Worm (Caenorhabditis elegans) whole organism, L4 larva: ENCODE measurements around the gene unc-27.

ENCODE experiments used
- D1046.2 ChIP-seq: fragments of 200-800 bp; sonication (Bioruptor generic); IDR thresholded peaks from 2 replicates; pipeline ENCODE4 v1.3.6; 2022; ENCODE audit warnings: missing genetic modification characterization, missing compliant biosample characterization
- F44E2.7 ChIP-seq: fragments of 200-800 bp; sonication (Bioruptor generic); IDR thresholded peaks from 2 replicates; pipeline ENCODE4 v2.1.2; 2022; ENCODE audit warnings: missing genetic modification characterization, missing compliant biosample characterization
- F49E8.2 ChIP-seq: sonication (generic microtip); optimal IDR thresholded peaks from 2 replicates; lab custom pipeline; 2016; ENCODE audit warnings: missing compliant biosample characterization, mild to moderate bottlenecking, missing genetic modification characterization, borderline replicate concordance
- T20F7.1 ChIP-seq: fragments of 200-800 bp; sonication (Bioruptor generic); optimal IDR thresholded peaks from 2 replicates; lab custom pipeline; 2018; ENCODE audit warnings: mild to moderate bottlenecking, missing genetic modification characterization, missing compliant biosample characterization
- T26A8.4 ChIP-seq: fragments of 200-800 bp; sonication (Bioruptor generic); IDR thresholded peaks from 2 replicates; pipeline ENCODE4 v1.3.6; 2022; ENCODE audit warnings: missing genetic modification characterization, missing compliant biosample characterization
- Y105C5A.15 ChIP-seq: fragments of 200-800 bp; sonication (Bioruptor generic); IDR thresholded peaks from 2 replicates; pipeline ENCODE4 v1.3.6; 2022; ENCODE audit warnings: missing genetic modification characterization, missing compliant biosample characterization
- Y48G9A.11 ChIP-seq: fragments of 200-800 bp; sonication (Bioruptor generic); IDR thresholded peaks from 2 replicates; pipeline ENCODE4 v1.3.6; 2022; ENCODE audit warnings: missing genetic modification reagents, missing genetic modification characterization, missing compliant biosample characterization
- aha-1 ChIP-seq: fragments of 150-350 bp; peaks from one replicate; lab custom pipeline; 2014; ENCODE audit warnings: missing biosample characterization, missing genetic modification characterization
- arid-1 ChIP-seq: fragments of 200-800 bp; sonication (Bioruptor generic); conservative IDR thresholded peaks from 2 replicates; pipeline ENCODE4 v1.3.6; 2022; ENCODE audit warnings: missing genetic modification reagents, missing genetic modification characterization, missing compliant biosample characterization
- ceh-20 ChIP-seq: fragments of 200-800 bp; sonication (Bioruptor generic); IDR thresholded peaks from 2 replicates; pipeline ENCODE4 v1.3.6; 2022; ENCODE audit warnings: missing genetic modification reagents, missing genetic modification characterization, missing compliant biosample characterization
- ceh-28 ChIP-seq: fragments of 150-350 bp; optimal IDR thresholded peaks from 2 replicates; lab custom pipeline; 2014; ENCODE audit warnings: missing biosample characterization, missing genetic modification reagents, missing genetic modification characterization
- ceh-32 ChIP-seq: sonication (generic microtip); optimal IDR thresholded peaks from 2 replicates; lab custom pipeline; 2016; ENCODE audit warnings: mild to moderate bottlenecking, missing genetic modification characterization, missing compliant biosample characterization; ENCODE audit not compliant: poor library complexity
- ceh-82 ChIP-seq: sonication (generic microtip); optimal IDR thresholded peaks from 2 replicates; lab custom pipeline; 2017; ENCODE audit warnings: missing biosample characterization, missing genetic modification characterization
- ces-1 ChIP-seq: fragments of 150-350 bp; sonication (generic microtip); optimal IDR thresholded peaks from 4 replicates; lab custom pipeline; 2014; ENCODE audit warnings: missing biosample characterization, missing genetic modification reagents, missing genetic modification characterization
- cey-2 ChIP-seq: sonication (generic microtip); optimal IDR thresholded peaks from 3 replicates; lab custom pipeline; 2017; ENCODE audit warnings: missing genetic modification characterization, mild to moderate bottlenecking, missing compliant biosample characterization, antibody characterized with exemption, borderline replicate concordance; ENCODE audit not compliant: insufficient read depth
- daf-12 ChIP-seq: fragments of 150-350 bp; optimal IDR thresholded peaks from 2 replicates; lab custom pipeline; 2014; ENCODE audit warnings: missing biosample characterization, missing genetic modification reagents, missing genetic modification characterization
- daf-16 ChIP-seq, 3 experiments: sonication (generic microtip); optimal IDR thresholded peaks; 2 replicates each; lab custom pipeline; 2016 to 2017; ENCODE audit warnings: missing genetic modification characterization in 3 of 3, missing genetic modification reagents in 3 of 3, mild to moderate bottlenecking in 2 of 3, missing compliant biosample characterization in 2 of 3, missing biosample characterization in 1 of 3, moderate library complexity in 1 of 3
- daf-19 ChIP-seq: fragments of 200-800 bp; sonication (Bioruptor generic); conservative IDR thresholded peaks from 2 replicates; pipeline ENCODE4 v1.3.6; 2022; ENCODE audit warnings: missing genetic modification characterization, missing compliant biosample characterization
- dmd-8 ChIP-seq: fragments of 200-800 bp; sonication (Bioruptor generic); IDR thresholded peaks from 2 replicates; pipeline ENCODE4 v1.3.6; 2022; ENCODE audit warnings: missing genetic modification characterization, missing compliant biosample characterization
- dve-1 ChIP-seq: sonication (generic microtip); optimal IDR thresholded peaks from 2 replicates; lab custom pipeline; 2017; ENCODE audit warnings: antibody characterized with exemption, mild to moderate bottlenecking, missing genetic modification characterization, missing compliant biosample characterization; ENCODE audit not compliant: insufficient read depth
- fos-1 ChIP-seq: fragments of 150-350 bp; optimal IDR thresholded peaks from 2 replicates; lab custom pipeline; 2014; ENCODE audit warnings: missing biosample characterization, missing genetic modification characterization
- hif-1 ChIP-seq, 2 experiments: sonication (generic microtip); optimal IDR thresholded peaks; 2 replicates each; lab custom pipeline; 2016 to 2017; ENCODE audit warnings: missing compliant biosample characterization in 2 of 2, missing genetic modification characterization in 2 of 2, missing genetic modification reagents in 2 of 2, missing genotype in 2 of 2, mild to moderate bottlenecking in 1 of 2
- hlh-30 ChIP-seq: sonication (generic microtip); optimal IDR thresholded peaks from 2 replicates; lab custom pipeline; 2017; ENCODE audit warnings: antibody characterized with exemption, mild to moderate bottlenecking, missing genetic modification characterization, missing compliant biosample characterization; ENCODE audit not compliant: insufficient read depth
- jun-1 ChIP-seq: fragments of 150-350 bp; optimal IDR thresholded peaks from 2 replicates; lab custom pipeline; 2014; ENCODE audit warnings: missing biosample characterization, missing genetic modification reagents, missing genetic modification characterization
- lin-1 ChIP-seq: fragments of 200-800 bp; sonication (Bioruptor generic); IDR thresholded peaks from 2 replicates; pipeline ENCODE4 v1.3.6; 2022; ENCODE audit warnings: missing genetic modification reagents, missing genetic modification characterization, missing compliant biosample characterization
- lin-29 ChIP-seq: fragments of 200-800 bp; sonication (Bioruptor generic); IDR thresholded peaks from 2 replicates; pipeline ENCODE4 v1.3.6; 2022; ENCODE audit warnings: missing genetic modification reagents, missing genetic modification characterization, missing compliant biosample characterization
- lin-38 ChIP-seq: fragments of 200-800 bp; sonication (Bioruptor generic); IDR thresholded peaks from 2 replicates; pipeline ENCODE4 v1.3.6; 2022; ENCODE audit warnings: missing genetic modification reagents, missing genetic modification characterization, missing compliant biosample characterization
- lir-3 ChIP-seq: sonication (generic microtip); optimal IDR thresholded peaks from 2 replicates; lab custom pipeline; 2016; ENCODE audit warnings: mild to moderate bottlenecking, missing genetic modification characterization, missing compliant biosample characterization
- lsy-2 ChIP-seq, 2 experiments: fragments of 150-350 bp in 1 of 2; sonication (generic microtip) in 1 of 2; optimal IDR thresholded peaks; 2 replicates each; lab custom pipeline; 2014 to 2017; ENCODE audit warnings: missing biosample characterization in 2 of 2, missing genetic modification characterization in 2 of 2
- madf-5 ChIP-seq, 2 experiments: fragments of 200-800 bp; sonication (Bioruptor generic); IDR thresholded peaks; 2 replicates each; pipeline ENCODE4 v1.3.6; 2022; ENCODE audit warnings: missing compliant biosample characterization in 2 of 2, missing genetic modification characterization in 2 of 2
- madf-9 ChIP-seq: fragments of 200-800 bp; sonication (Bioruptor generic); conservative IDR thresholded peaks from 2 replicates; pipeline ENCODE4 v1.3.6; 2022; ENCODE audit warnings: missing genetic modification reagents, missing genetic modification characterization, missing compliant biosample characterization
- mdl-1 ChIP-seq, 2 experiments: fragments of 150-350 bp in 1 of 2; sonication (generic microtip) in 1 of 2; optimal IDR thresholded peaks; 2 replicates each; lab custom pipeline; 2014 to 2017; ENCODE audit warnings: missing biosample characterization in 2 of 2, missing genetic modification characterization in 2 of 2
- mdt-29 ChIP-seq: fragments of 200-800 bp; sonication (Bioruptor generic); IDR thresholded peaks from 2 replicates; pipeline ENCODE4 v1.3.6; 2022; ENCODE audit warnings: missing genetic modification reagents, missing genetic modification characterization, missing compliant biosample characterization
- mes-2 ChIP-seq: sonication (generic microtip); optimal IDR thresholded peaks from 2 replicates; lab custom pipeline; 2016; ENCODE audit warnings: missing genotype, mild to moderate bottlenecking, missing genetic modification characterization, missing compliant biosample characterization; ENCODE audit not compliant: poor library complexity, severe bottlenecking
- nhr-10 ChIP-seq: fragments of 150-350 bp; optimal IDR thresholded peaks from 2 replicates; lab custom pipeline; 2014; ENCODE audit warnings: missing biosample characterization, missing genetic modification characterization
- nhr-11 ChIP-seq: fragments of 150-350 bp; optimal IDR thresholded peaks from 2 replicates; lab custom pipeline; 2014; ENCODE audit warnings: missing biosample characterization, missing genetic modification characterization
- nhr-111 ChIP-seq: fragments of 200-800 bp; sonication (Bioruptor generic); optimal IDR thresholded peaks from 2 replicates; lab custom pipeline; 2018; ENCODE audit warnings: mild to moderate bottlenecking, missing genetic modification characterization, missing compliant biosample characterization
- nhr-25 ChIP-seq: sonication (generic microtip); optimal IDR thresholded peaks from 2 replicates; lab custom pipeline; 2017; ENCODE audit warnings: missing genetic modification characterization, mild to moderate bottlenecking, missing compliant biosample characterization, antibody characterized with exemption, moderate library complexity, borderline replicate concordance; ENCODE audit not compliant: insufficient read depth
- nhr-28 ChIP-seq: fragments of 150-350 bp; optimal IDR thresholded peaks from 2 replicates; lab custom pipeline; 2014; ENCODE audit warnings: missing biosample characterization, missing genetic modification characterization
- nhr-41 ChIP-seq: fragments of 200-800 bp; sonication (Bioruptor generic); IDR thresholded peaks from 2 replicates; pipeline ENCODE4 v1.3.6; 2022; ENCODE audit warnings: missing genetic modification reagents, missing genetic modification characterization, missing compliant biosample characterization
- nhr-42 ChIP-seq: fragments of 200-800 bp; sonication (Bioruptor generic); IDR thresholded peaks from 2 replicates; pipeline ENCODE4 v1.3.6; 2022; ENCODE audit warnings: missing genetic modification characterization, missing compliant biosample characterization
- nhr-48 ChIP-seq: sonication (generic microtip); optimal IDR thresholded peaks from 2 replicates; lab custom pipeline; 2016; ENCODE audit warnings: mild to moderate bottlenecking, missing genetic modification characterization, missing compliant biosample characterization
- nhr-6 ChIP-seq: fragments of 150-350 bp; optimal IDR thresholded peaks from 2 replicates; lab custom pipeline; 2014; ENCODE audit warnings: missing biosample characterization, missing genetic modification characterization
- php-3 ChIP-seq: fragments of 200-800 bp; sonication (Bioruptor generic); IDR thresholded peaks from 2 replicates; pipeline ENCODE4 v1.3.6; 2022; ENCODE audit warnings: missing genetic modification reagents, missing genetic modification characterization, missing compliant biosample characterization
- sdz-12 ChIP-seq: fragments of 200-800 bp; sonication (Bioruptor generic); optimal IDR thresholded peaks from 2 replicates; lab custom pipeline; 2018; ENCODE audit warnings: mild to moderate bottlenecking, missing genetic modification characterization, missing compliant biosample characterization
- snpc-4 ChIP-seq: fragments of 150-350 bp; optimal IDR thresholded peaks from 2 replicates; lab custom pipeline; 2014; ENCODE audit warnings: missing biosample characterization, missing genetic modification characterization
- tag-97 ChIP-seq: fragments of 200-800 bp; sonication (Bioruptor generic); IDR thresholded peaks from 2 replicates; pipeline ENCODE4 v1.3.6; 2022; ENCODE audit warnings: missing genetic modification characterization, missing compliant biosample characterization
- zag-1 ChIP-seq: fragments of 150-350 bp; optimal IDR thresholded peaks from 2 replicates; lab custom pipeline; 2014; ENCODE audit warnings: missing biosample characterization, missing genetic modification characterization
- zfp-2 ChIP-seq: sonication (generic microtip); optimal IDR thresholded peaks from 2 replicates; lab custom pipeline; 2016; ENCODE audit warnings: mild to moderate bottlenecking, missing genetic modification characterization, missing compliant biosample characterization
- zfp-3 ChIP-seq: fragments of 200-800 bp; sonication (Bioruptor generic); conservative IDR thresholded peaks from 2 replicates; pipeline ENCODE4 v1.3.6; 2022; ENCODE audit warnings: missing genetic modification reagents, missing genetic modification characterization, missing compliant biosample characterization
- ztf-11 ChIP-seq: fragments of 150-350 bp; optimal IDR thresholded peaks from 2 replicates; lab custom pipeline; 2014; ENCODE audit warnings: missing biosample characterization, missing genetic modification characterization

Gene unc-27

DNA sequence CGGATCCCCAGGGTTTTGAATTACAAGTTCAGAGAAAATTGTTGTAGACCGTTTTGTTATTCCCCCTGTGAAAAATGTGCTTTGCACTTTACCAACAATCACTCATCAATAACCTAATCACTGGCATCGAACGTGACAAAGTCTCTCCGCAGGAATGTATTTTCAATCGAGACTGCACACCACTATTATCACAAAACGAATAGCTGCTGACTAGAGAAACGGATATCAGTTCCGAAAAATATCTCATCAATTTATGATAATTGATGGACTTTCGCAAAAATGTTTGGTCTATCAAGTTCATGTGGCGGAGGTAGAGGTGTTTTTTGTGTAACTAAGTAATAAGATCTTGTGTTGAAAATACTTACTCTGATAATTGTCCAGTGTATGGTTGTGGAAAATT is 28.2 kb upstream of the unc-27 start:
- TF ChIP-seq daf-16 (GFP tag; optimal IDR thresholded peaks at IDR 0.05; lab: Kevin White, UChicago), result peak in 1 of 2 experiments; percentile 58
- peak; percentile 41 for TF ChIP-seq daf-16 (tag; optimal IDR thresholded peaks at IDR 0.05; lab: Kevin White, UChicago)
- peak; percentile 31 for TF ChIP-seq dve-1
- no peak for TF ChIP-seq daf-19 (GFP tag; lab: Robert Waterston, UW)
- no peak for TF ChIP-seq ceh-28 (tag; lab: Kevin White, UChicago)
- no peak for TF ChIP-seq ces-1 (GFP tag; lab: Kevin White, UChicago)
- TF ChIP-seq lin-1 (GFP tag; lab: Robert Waterston, UW), result no peak
- TF ChIP-seq jun-1, result no peak
- TF ChIP-seq nhr-41 (GFP tag; lab: Robert Waterston, UW), result no peak
- no peak for TF ChIP-seq cey-2 (tag; lab: Kevin White, UChicago)
- TF ChIP-seq mdt-29, result no peak
- TF ChIP-seq madf-5 (GFP tag; IDR thresholded peaks at IDR 0.05; lab: Robert Waterston, UW), result no peak
- no peak for TF ChIP-seq fos-1
- TF ChIP-seq tag-97 (GFP tag; lab: Robert Waterston, UW), result no peak
- TF ChIP-seq ceh-82 (tag; lab: Kevin White, UChicago), result no peak
- TF ChIP-seq F44E2.7 (GFP tag; lab: Robert Waterston, UW), result no peak
- no peak for TF ChIP-seq nhr-25
- no peak for TF ChIP-seq F49E8.2 (tag; lab: Kevin White, UChicago)
- no peak for TF ChIP-seq sdz-12
- peak; percentile 42 for TF ChIP-seq nhr-10
- no peak for TF ChIP-seq lir-3 (tag; lab: Kevin White, UChicago)
- no peak for TF ChIP-seq ztf-11 (tag; lab: Kevin White, UChicago)
- no peak for TF ChIP-seq aha-1 (tag; lab: Kevin White, UChicago)
- TF ChIP-seq Y105C5A.15 (GFP tag; lab: Robert Waterston, UW), result no peak
- no peak for TF ChIP-seq lsy-2 (tag; optimal IDR thresholded peaks at IDR 0.05; lab: Kevin White, UChicago)
- TF ChIP-seq daf-12, result no peak
- no peak for TF ChIP-seq nhr-11 (tag; lab: Kevin White, UChicago)
- no peak for TF ChIP-seq dmd-8 (GFP tag; lab: Robert Waterston, UW)
- no peak for TF ChIP-seq nhr-111
- no peak for TF ChIP-seq lin-38 (GFP tag; lab: Robert Waterston, UW)
- TF ChIP-seq mdl-1 (tag; optimal IDR thresholded peaks at IDR 0.05; lab: Kevin White, UChicago), result peak in 1 of 2 experiments; percentile 3
- no peak for TF ChIP-seq zag-1 (tag; lab: Kevin White, UChicago)
- no peak for TF ChIP-seq snpc-4 (tag; lab: Kevin White, UChicago)
- TF ChIP-seq nhr-42 (GFP tag; lab: Robert Waterston, UW), result no peak
- TF ChIP-seq Y48G9A.11 (GFP tag; lab: Robert Waterston, UW), result no peak
- TF ChIP-seq ceh-20, result no peak
- TF ChIP-seq ceh-32, result no peak
- no peak for TF ChIP-seq T20F7.1 (GFP tag; lab: Kevin White, UChicago)
- no peak for TF ChIP-seq mes-2 (tag; lab: Kevin White, UChicago)
- TF ChIP-seq T26A8.4, result no peak
- peak; percentile 40 for TF ChIP-seq hlh-30 (tag; lab: Kevin White, UChicago)
- no peak for TF ChIP-seq nhr-48 (tag; lab: Kevin White, UChicago)
- no peak for TF ChIP-seq lin-29 (GFP tag; lab: Robert Waterston, UW)
- peak; percentile 34 for TF ChIP-seq nhr-28
- peak in 1 of 2 experiments; percentile 10 for TF ChIP-seq hif-1 (tag; optimal IDR thresholded peaks at IDR 0.05; lab: Kevin White, UChicago)
- TF ChIP-seq php-3, result no peak
- no peak for TF ChIP-seq nhr-6 (tag; lab: Kevin White, UChicago)
- TF ChIP-seq madf-9 (GFP tag; lab: Robert Waterston, UW), result no peak
- no peak for TF ChIP-seq arid-1
- TF ChIP-seq zfp-3, result no peak
- no peak for TF ChIP-seq D1046.2
- no peak for TF ChIP-seq zfp-2 (tag; lab: Kevin White, UChicago)
